Fruit fly (Drosophila melanogaster): ENCODE measurements around the gene Ctr9.

The Ctr9 gene

DNA sequence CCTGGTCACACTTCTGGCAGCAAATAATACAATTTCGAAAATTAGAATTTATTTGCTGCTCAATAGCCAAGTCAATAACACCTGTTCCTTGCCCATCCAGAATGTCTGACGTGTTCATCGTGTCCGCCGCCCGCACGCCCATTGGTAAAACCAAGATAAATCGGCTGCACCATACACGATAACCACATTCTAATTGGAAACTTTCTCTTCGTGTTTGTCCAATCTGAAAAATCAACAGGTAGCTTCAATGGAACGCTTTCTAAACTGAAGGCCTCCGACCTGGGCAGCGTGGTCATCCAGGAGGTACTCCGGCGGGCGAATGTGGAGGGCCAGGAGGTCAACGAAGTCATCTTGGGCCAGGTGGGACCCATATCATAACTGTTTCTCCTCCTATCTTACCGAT is 4.1 kb upstream of the Ctr9 start:
- no peak for TF ChIP-seq salr (GFP tag; optimal IDR thresholded peaks at IDR 0.05)
- TF ChIP-seq dsx (GFP tag; optimal IDR thresholded peaks at IDR 0.05; ENCODE audit: poor library complexity, severe bottlenecking), result no peak
- TF ChIP-seq Gug (GFP tag; IDR thresholded peaks at IDR 0.05), result no peak
- TF ChIP-seq vri (GFP tag; optimal IDR thresholded peaks at IDR 0.05), result no peak
- no peak for TF ChIP-seq Ets21C (GFP tag; optimal IDR thresholded peaks at IDR 0.05)
- TF ChIP-seq CG8319 (GFP tag; optimal IDR thresholded peaks at IDR 0.05), result no peak
- TF ChIP-seq Sox102F (GFP tag; optimal IDR thresholded peaks at IDR 0.05), result no peak
- no peak for TF ChIP-seq topi (GFP tag; optimal IDR thresholded peaks at IDR 0.05)
- TF ChIP-seq lz (GFP tag; optimal IDR thresholded peaks at IDR 0.05), result no peak
- no peak for TF ChIP-seq achi (GFP tag; optimal IDR thresholded peaks at IDR 0.05)
- TF ChIP-seq Hr38 (GFP tag; optimal IDR thresholded peaks at IDR 0.05), result no peak

DNA sequence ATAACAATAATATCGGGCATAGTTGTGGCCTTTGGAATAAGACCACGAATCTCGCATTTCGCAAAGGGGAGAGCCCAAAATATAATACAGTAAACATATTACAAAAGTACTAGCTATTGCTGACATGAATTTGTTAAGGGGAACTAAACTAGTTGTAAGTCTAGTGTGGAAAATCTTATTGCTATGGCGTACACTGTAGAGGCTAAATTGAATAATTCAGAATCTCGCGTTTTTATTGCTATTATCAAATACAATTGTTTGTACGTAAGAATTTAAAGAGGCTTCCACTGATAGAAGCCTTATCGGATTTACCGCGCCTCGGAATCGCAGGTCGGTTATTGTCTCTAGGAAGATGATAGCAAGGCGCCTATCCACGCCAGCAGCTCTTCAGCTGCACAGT is 1.7 kb upstream of the Ctr9 start:
- TF ChIP-seq vri (GFP tag; optimal IDR thresholded peaks at IDR 0.05) (peak; percentile 91), svp (GFP tag) (peak; percentile 90), CG10631 (GFP tag; optimal IDR thresholded peaks at IDR 0.05) (no peak)

DNA sequence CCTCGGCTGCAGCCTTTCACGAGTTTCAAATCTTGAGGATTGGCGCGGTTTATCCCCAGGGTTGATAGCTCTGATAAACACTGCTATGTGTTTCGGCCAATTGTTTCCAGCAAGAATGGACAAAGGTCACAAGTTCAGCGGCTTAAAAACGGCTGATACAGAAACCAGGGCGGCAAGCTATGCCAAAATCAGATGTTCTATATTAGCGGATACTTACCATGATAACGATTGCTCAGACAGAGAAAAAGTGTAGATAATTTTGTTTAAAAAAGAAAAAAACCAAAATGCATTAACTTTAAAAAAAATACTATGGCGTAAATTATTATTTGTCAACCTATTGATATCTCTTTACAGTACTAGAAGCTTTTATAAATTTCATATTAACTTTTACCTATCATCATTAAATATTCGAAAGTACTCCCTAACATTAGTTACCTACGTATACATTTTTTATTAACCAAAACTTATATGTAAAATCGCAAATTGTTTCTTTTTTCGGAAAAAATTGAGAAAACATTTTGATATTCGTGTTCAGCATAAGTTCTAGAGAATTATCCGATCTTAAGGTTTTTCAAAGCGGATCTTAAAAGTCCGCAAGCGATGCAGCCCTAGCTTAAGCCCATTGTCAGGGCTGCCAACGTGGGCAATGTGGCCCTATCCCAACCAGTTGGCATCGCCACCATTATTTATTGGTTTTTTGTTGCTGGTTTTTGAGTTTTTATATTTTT is 6.2 kb downstream of the Ctr9 start, which contains the start of the genes sturkopf and Herc4:
Gene sturkopf, minus strand, starts transcription at position 339 of the 728 bp plus-strand sequence.
Gene Herc4, plus strand, starts transcription at position 658 of the 728 bp plus-strand sequence.
- TF ChIP-seq svp (GFP tag) (peak; percentile 97), pdm3 (GFP tag; optimal IDR thresholded peaks at IDR 0.05) (peak; percentile 81), Gug (GFP tag; IDR thresholded peaks at IDR 0.05) (peak; percentile 34; the same call in 1 of the 2 replicates), salr (GFP tag; optimal IDR thresholded peaks at IDR 0.05) (peak in 1 of 2 experiments; percentile 41), cyc (GFP tag; optimal IDR thresholded peaks at IDR 0.05) (peak; percentile 60), CG31627 (GFP tag; optimal IDR thresholded peaks at IDR 0.05) (peak; percentile 85), CG6163 (GFP tag; IDR thresholded peaks at IDR 0.05) (peak; percentile 84), vri (GFP tag; optimal IDR thresholded peaks at IDR 0.05) (peak; percentile 40), CG15336 (GFP tag; IDR thresholded peaks at IDR 0.05) (no peak; the same call in none of the 2 replicates), eg (GFP tag; IDR thresholded peaks at IDR 0.05) (peak; percentile 59; the same call in 2 of the 3 replicates), CG10631 (GFP tag; optimal IDR thresholded peaks at IDR 0.05) (peak; percentile 96), CG34406 (GFP tag; optimal IDR thresholded peaks at IDR 0.05) (peak; percentile 70), Eip75B (GFP tag; optimal IDR thresholded peaks at IDR 0.05) (no peak), CG11294 (GFP tag; IDR thresholded peaks at IDR 0.05) (no peak), CG11902 (GFP tag; optimal IDR thresholded peaks at IDR 0.05) (peak; percentile 41), fkh (GFP tag; optimal IDR thresholded peaks at IDR 0.05) (no peak), Eip78C (GFP tag) (peak; percentile 93), CG8119 (GFP tag; IDR thresholded peaks at IDR 0.05) (peak; percentile 45), dac (GFP tag; optimal IDR thresholded peaks at IDR 0.05) (no peak), esn (GFP tag; optimal IDR thresholded peaks at IDR 0.05) (peak; percentile 93), Smox (GFP tag; optimal IDR thresholded peaks at IDR 0.05) (no peak), CG10669 (GFP tag; optimal IDR thresholded peaks at IDR 0.05) (no peak), CG32006 (GFP tag; optimal IDR thresholded peaks at IDR 0.05) (peak; percentile 87), dsx (GFP tag; optimal IDR thresholded peaks at IDR 0.05; ENCODE audit: poor library complexity, severe bottlenecking) (peak; percentile 48), Sox14 (GFP tag; optimal IDR thresholded peaks at IDR 0.05) (peak; percentile 88), CG6808 (GFP tag; optimal IDR thresholded peaks at IDR 0.05) (no peak), lz (GFP tag; optimal IDR thresholded peaks at IDR 0.05) (peak; percentile 92), CG9139 (GFP tag; optimal IDR thresholded peaks at IDR 0.05) (no peak), achi (GFP tag; optimal IDR thresholded peaks at IDR 0.05) (peak; percentile 68), CG3032 (tag; optimal IDR thresholded peaks at IDR 0.05) (peak; percentile 83), Met (GFP tag; optimal IDR thresholded peaks at IDR 0.05) (no peak), topi (GFP tag; optimal IDR thresholded peaks at IDR 0.05) (peak; percentile 79), Hr4 (GFP tag; optimal IDR thresholded peaks at IDR 0.05) (no peak), CG8632 (GFP tag; optimal IDR thresholded peaks at IDR 0.05) (peak; percentile 78), CG3919 (GFP tag; optimal IDR thresholded peaks at IDR 0.05) (no peak), Ets96B (tag; optimal IDR thresholded peaks at IDR 0.05) (peak; percentile 54), net (GFP tag; optimal IDR thresholded peaks at IDR 0.05) (peak; percentile 75), CG7368 (GFP tag; optimal IDR thresholded peaks at IDR 0.05) (no peak), CG8319 (GFP tag; optimal IDR thresholded peaks at IDR 0.05) (peak; percentile 55), CG16779 (tag; optimal IDR thresholded peaks at IDR 0.05) (no peak), OdsH (GFP tag; optimal IDR thresholded peaks at IDR 0.05) (peak; percentile 76), Ets21C (GFP tag; optimal IDR thresholded peaks at IDR 0.05) (no peak), fd59A (GFP tag; optimal IDR thresholded peaks at IDR 0.05) (peak; percentile 71), Sox102F (GFP tag; optimal IDR thresholded peaks at IDR 0.05) (no peak)
